Worm (Caenorhabditis elegans) whole organism, young adult: ENCODE measurements around the gene srlf-14.

Experiments used
- B0261.1 ChIP-seq: sonication (generic microtip); optimal IDR thresholded peaks from 2 replicates; lab custom pipeline; 2016; ENCODE audit warnings: mild to moderate bottlenecking, missing genetic modification characterization, moderate library complexity, missing compliant biosample characterization
- C06A6.2 ChIP-seq: fragments of 200-800 bp; sonication (Bioruptor generic); conservative IDR thresholded peaks from 2 replicates; pipeline ENCODE4 v1.3.6; 2022; ENCODE audit warnings: missing genetic modification characterization, missing compliant biosample characterization
- C17E4.6 ChIP-seq: fragments of 200-800 bp; sonication (Bioruptor generic); IDR thresholded peaks from 2 replicates; pipeline ENCODE4 v1.3.6; 2022; ENCODE audit warnings: missing genetic modification reagents, missing genetic modification characterization, missing compliant biosample characterization
- D2030.7 ChIP-seq: fragments of 200-800 bp; sonication (Bioruptor generic); IDR thresholded peaks from 2 replicates; pipeline ENCODE4 v1.3.6; 2022; ENCODE audit warnings: missing genetic modification reagents, missing genetic modification characterization, missing compliant biosample characterization
- F23B12.7 ChIP-seq: sonication (generic microtip); optimal IDR thresholded peaks from 2 replicates; lab custom pipeline; 2017; ENCODE audit warnings: missing genetic modification characterization, mild to moderate bottlenecking, missing compliant biosample characterization, antibody characterized with exemption, moderate library complexity; ENCODE audit not compliant: insufficient read depth
- F33H1.4 ChIP-seq: fragments of 200-800 bp; sonication (Bioruptor generic); IDR thresholded peaks from 2 replicates; pipeline ENCODE4 v1.3.6; 2022; ENCODE audit warnings: missing genetic modification reagents, missing genetic modification characterization, missing compliant biosample characterization
- K12H6.12 ChIP-seq: fragments of 200-800 bp; sonication (Bioruptor generic); optimal IDR thresholded peaks from 2 replicates; lab custom pipeline; 2018; ENCODE audit warnings: mild to moderate bottlenecking, missing genetic modification characterization, missing compliant biosample characterization
- T26A5.8 ChIP-seq: sonication (generic microtip); optimal IDR thresholded peaks from 2 replicates; lab custom pipeline; 2016; ENCODE audit warnings: missing genetic modification characterization, missing compliant biosample characterization
- aptf-2 ChIP-seq: fragments of 200-800 bp; sonication (Bioruptor generic); conservative IDR thresholded peaks from 2 replicates; pipeline ENCODE4 v1.3.6; 2022; ENCODE audit warnings: missing genetic modification reagents, missing genetic modification characterization, missing compliant biosample characterization
- attf-5 ChIP-seq: fragments of 200-800 bp; sonication (Bioruptor generic); optimal IDR thresholded peaks from 2 replicates; lab custom pipeline; 2018; ENCODE audit warnings: mild to moderate bottlenecking, missing genetic modification characterization, missing compliant biosample characterization
- cebp-1 ChIP-seq, 2 experiments: fragments of 200-800 bp in 1 of 2; sonication (Bioruptor generic) in 1 of 2; sonication (generic microtip) in 1 of 2; IDR thresholded peaks in 1 of 2; optimal IDR thresholded peaks in 1 of 2; 2 replicates each; pipeline versions ENCODE4 v1.3.6 to Lab custom; 2017 to 2022; ENCODE audit warnings: missing compliant biosample characterization in 2 of 2, missing genetic modification characterization in 2 of 2, mild to moderate bottlenecking in 1 of 2, missing genetic modification reagents in 1 of 2, moderate library complexity in 1 of 2
- ceh-100 ChIP-seq: fragments of 200-800 bp; sonication (Bioruptor generic); IDR thresholded peaks from 2 replicates; pipeline ENCODE4 v1.3.6; 2022; ENCODE audit warnings: missing genetic modification reagents, missing genetic modification characterization, missing compliant biosample characterization
- ceh-27 ChIP-seq: fragments of 200-800 bp; sonication (Bioruptor generic); optimal IDR thresholded peaks from 2 replicates; lab custom pipeline; 2018; ENCODE audit warnings: mild to moderate bottlenecking, missing genetic modification characterization, moderate library complexity, missing compliant biosample characterization
- ceh-58 ChIP-seq: fragments of 200-800 bp; sonication (Bioruptor generic); IDR thresholded peaks from 2 replicates; pipeline ENCODE4 v1.3.6; 2022; ENCODE audit warnings: missing genetic modification characterization, missing compliant biosample characterization
- dox-1 ChIP-seq: fragments of 200-800 bp; sonication (Bioruptor generic); IDR thresholded peaks from 2 replicates; pipeline ENCODE4 v1.3.6; 2022; ENCODE audit warnings: missing genetic modification reagents, missing genetic modification characterization, missing compliant biosample characterization
- gei-17 ChIP-seq: fragments of 200-800 bp; sonication (Bioruptor generic); optimal IDR thresholded peaks from 2 replicates; lab custom pipeline; 2018; ENCODE audit warnings: mild to moderate bottlenecking, missing genetic modification characterization, missing compliant biosample characterization
- him-1 ChIP-seq: sonication (generic microtip); optimal IDR thresholded peaks from 2 replicates; lab custom pipeline; 2016; ENCODE audit warnings: missing genotype, missing genetic modification reagents, missing genetic modification characterization, missing compliant biosample characterization
- hsf-1 ChIP-seq: fragments of 200-800 bp; sonication (Bioruptor generic); IDR thresholded peaks from 2 replicates; pipeline ENCODE4 v1.3.6; 2022; ENCODE audit warnings: missing genetic modification reagents, missing genetic modification characterization, missing compliant biosample characterization
- lag-1 ChIP-seq: fragments of 200-800 bp; sonication (Bioruptor generic); IDR thresholded peaks from 2 replicates; pipeline ENCODE4 v1.3.6; 2022; ENCODE audit warnings: missing genetic modification reagents, missing genetic modification characterization, missing compliant biosample characterization
- lin-35 ChIP-seq, 3 experiments: fragments of 150-350 bp in 2 of 3; sonication (generic microtip) in 1 of 3; optimal IDR thresholded peaks; 2 replicates each; lab custom pipeline; 2014 to 2018; ENCODE audit warnings: missing biosample characterization in 3 of 3, missing genetic modification characterization in 3 of 3, missing genetic modification reagents in 3 of 3
- lin-40 ChIP-seq: sonication (generic microtip); optimal IDR thresholded peaks from 2 replicates; lab custom pipeline; 2016; ENCODE audit warnings: missing genetic modification characterization, mild to moderate bottlenecking, missing compliant biosample characterization, missing genotype, missing genetic modification reagents
- lin-54 ChIP-seq: fragments of 200-800 bp; sonication (Bioruptor generic); optimal IDR thresholded peaks from 2 replicates; lab custom pipeline; 2018; ENCODE audit warnings: mild to moderate bottlenecking, missing genetic modification characterization, missing compliant biosample characterization
- lir-1 ChIP-seq: fragments of 200-800 bp; sonication (Bioruptor generic); conservative IDR thresholded peaks from 2 replicates; pipeline ENCODE4 v1.3.6; 2022; ENCODE audit warnings: missing genetic modification reagents, missing genetic modification characterization, missing compliant biosample characterization
- lsl-1 ChIP-seq: fragments of 200-800 bp; sonication (Bioruptor generic); optimal IDR thresholded peaks from 2 replicates; lab custom pipeline; 2018; ENCODE audit warnings: mild to moderate bottlenecking, missing genetic modification characterization, moderate library complexity, missing compliant biosample characterization
- madf-10 ChIP-seq: sonication (generic microtip); optimal IDR thresholded peaks from 2 replicates; lab custom pipeline; 2016; ENCODE audit warnings: mild to moderate bottlenecking, missing genetic modification characterization, missing compliant biosample characterization
- madf-8 ChIP-seq: fragments of 200-800 bp; sonication (Bioruptor generic); conservative IDR thresholded peaks from 2 replicates; pipeline ENCODE4 v1.3.6; 2022; ENCODE audit warnings: missing genetic modification reagents, missing genetic modification characterization, missing compliant biosample characterization
- mel-28 ChIP-seq: sonication (generic microtip); optimal IDR thresholded peaks from 2 replicates; lab custom pipeline; 2016; ENCODE audit warnings: borderline replicate concordance, mild to moderate bottlenecking, missing genetic modification characterization, missing compliant biosample characterization
- nfya-2 ChIP-seq: fragments of 200-800 bp; sonication (Bioruptor generic); IDR thresholded peaks from 2 replicates; pipeline ENCODE4 v1.3.6; 2022; ENCODE audit warnings: missing genetic modification reagents, missing genetic modification characterization, missing compliant biosample characterization
- nfyb-1 ChIP-seq: fragments of 200-800 bp; sonication (Bioruptor generic); IDR thresholded peaks from 2 replicates; pipeline ENCODE4 v1.3.6; 2022; ENCODE audit warnings: missing genetic modification reagents, missing genetic modification characterization, missing compliant biosample characterization
- nhr-120 ChIP-seq: fragments of 200-800 bp; sonication (Bioruptor generic); IDR thresholded peaks from 2 replicates; pipeline ENCODE4 v1.3.6; 2022; ENCODE audit warnings: missing genetic modification characterization, missing compliant biosample characterization
- nhr-27 ChIP-seq: fragments of 200-800 bp; sonication (Bioruptor generic); optimal IDR thresholded peaks from 2 replicates; lab custom pipeline; 2018; ENCODE audit warnings: mild to moderate bottlenecking, missing genetic modification characterization, moderate library complexity, missing compliant biosample characterization
- pha-4 ChIP-seq: fragments of 150-350 bp; sonication (generic microtip); optimal IDR thresholded peaks from 2 replicates; lab custom pipeline; 2014; ENCODE audit warnings: missing biosample characterization, missing genetic modification reagents, missing genetic modification characterization
- rcor-1 ChIP-seq: fragments of 200-800 bp; sonication (Bioruptor generic); IDR thresholded peaks from 2 replicates; pipeline ENCODE4 v1.3.6; 2022; ENCODE audit warnings: missing genetic modification reagents, missing genetic modification characterization, missing compliant biosample characterization
- snpc-1.3 ChIP-seq: sonication (generic microtip); optimal IDR thresholded peaks from 2 replicates; lab custom pipeline; 2017; ENCODE audit warnings: missing genetic modification characterization, mild to moderate bottlenecking, missing compliant biosample characterization, antibody characterized with exemption, moderate library complexity, missing genotype, missing genetic modification reagents; ENCODE audit not compliant: insufficient read depth
- snpc-3.4 ChIP-seq: sonication (generic microtip); optimal IDR thresholded peaks from 2 replicates; lab custom pipeline; 2017; ENCODE audit warnings: missing genetic modification characterization, mild to moderate bottlenecking, missing compliant biosample characterization, antibody characterized with exemption, moderate library complexity, missing genotype, missing genetic modification reagents
- snpc-4 ChIP-seq, 5 experiments: fragments of 150-350 bp in 1 of 5; sonication (generic microtip) in 4 of 5; optimal IDR thresholded peaks; 2 replicates each; lab custom pipeline; 2014 to 2018; ENCODE audit warnings: missing genetic modification characterization in 5 of 5, missing biosample characterization in 3 of 5, antibody characterized with exemption in 2 of 5, mild to moderate bottlenecking in 2 of 5, missing compliant biosample characterization in 2 of 5, missing genotype in 2 of 5, moderate library complexity in 2 of 5, missing genetic modification reagents in 1 of 5
- somi-1 ChIP-seq: fragments of 200-800 bp; sonication (Bioruptor generic); optimal IDR thresholded peaks from 2 replicates; lab custom pipeline; 2018; ENCODE audit warnings: mild to moderate bottlenecking, missing genetic modification characterization, missing compliant biosample characterization
- sptf-2 ChIP-seq: fragments of 200-800 bp; sonication (Bioruptor generic); optimal IDR thresholded peaks from 2 replicates; lab custom pipeline; 2018; ENCODE audit warnings: mild to moderate bottlenecking, missing genetic modification characterization, missing compliant biosample characterization
- tlf-1 ChIP-seq: fragments of 200-800 bp; sonication (Bioruptor generic); optimal IDR thresholded peaks from 2 replicates; lab custom pipeline; 2018; ENCODE audit warnings: mild to moderate bottlenecking, missing genetic modification characterization, missing compliant biosample characterization
- unc-62 ChIP-seq: fragments of 150-350 bp; optimal IDR thresholded peaks from 2 replicates; lab custom pipeline; 2014; ENCODE audit warnings: missing biosample characterization, missing genetic modification reagents, missing genetic modification characterization
- xnd-1 ChIP-seq: sonication (generic microtip); optimal IDR thresholded peaks from 2 replicates; lab custom pipeline; 2016; ENCODE audit warnings: missing genotype, missing genetic modification reagents, missing genetic modification characterization, missing compliant biosample characterization
- ztf-18 ChIP-seq: sonication (generic microtip); optimal IDR thresholded peaks from 2 replicates; lab custom pipeline; 2016; ENCODE audit warnings: missing genotype, mild to moderate bottlenecking, missing genetic modification characterization, missing compliant biosample characterization
- ztf-28 ChIP-seq: fragments of 200-800 bp; sonication (Bioruptor generic); IDR thresholded peaks from 2 replicates; pipeline ENCODE4 v1.3.6; 2022; ENCODE audit warnings: missing genetic modification reagents, missing genetic modification characterization, missing compliant biosample characterization
- ztf-3 ChIP-seq: fragments of 200-800 bp; sonication (Bioruptor generic); optimal IDR thresholded peaks from 2 replicates; lab custom pipeline; 2018; ENCODE audit warnings: mild to moderate bottlenecking, missing genetic modification characterization, missing compliant biosample characterization

The srlf-14 gene

ce11 chrIV:10894255-10894654 lies at the start of gene srlf-14:
srlf-14 (minus strand) TSS chrIV:10894355.
- no peak for TF ChIP-seq C06A6.2 (GFP tag; lab: Robert Waterston, UW)
- no peak for TF ChIP-seq aptf-2
- TF ChIP-seq hsf-1 (GFP tag; lab: Robert Waterston, UW): no peak

ce11 chrIV:10936906-10937540 lies 42.9 kb upstream of the srlf-14 start, which contains the start of gene fic-1:
fic-1 (plus strand) TSS chrIV:10937454.
- peak; percentile 87 for TF ChIP-seq F33H1.4 (GFP tag; lab: Robert Waterston, UW)
- peak; percentile 49 for TF ChIP-seq K12H6.12 (tag; lab: Kevin White, UChicago)
- peak; percentile 59 for TF ChIP-seq ztf-18 (tag; lab: Kevin White, UChicago)
- no peak for TF ChIP-seq nhr-27 (tag; lab: Kevin White, UChicago)
- peak; percentile 48 for TF ChIP-seq unc-62 (GFP tag; lab: Kevin White, UChicago)
- 0 out of 2 replicates have a peak, but pooled peaks have one; percentile 19 for TF ChIP-seq D2030.7 (GFP tag; lab: Robert Waterston, UW)
- TF ChIP-seq ztf-3 (GFP tag; lab: Kevin White, UChicago): no peak
- TF ChIP-seq lag-1 (GFP tag; lab: Robert Waterston, UW): no peak
- TF ChIP-seq nfyb-1 (GFP tag; lab: Robert Waterston, UW): 0 out of 2 replicates have a peak, but pooled peaks have one; percentile 41
- TF ChIP-seq F23B12.7 (tag; lab: Kevin White, UChicago): peak; percentile 21
- no peak for TF ChIP-seq mel-28
- peak; percentile 61 for TF ChIP-seq madf-8 (GFP tag; lab: Robert Waterston, UW)
- TF ChIP-seq ceh-100 (GFP tag; lab: Robert Waterston, UW): no peak
- TF ChIP-seq rcor-1 (GFP tag; lab: Robert Waterston, UW): peak; percentile 30; the same call in 1 of the 2 replicates
- no peak for TF ChIP-seq T26A5.8 (tag; lab: Kevin White, UChicago)
- peak; percentile 10 for TF ChIP-seq snpc-3.4
- TF ChIP-seq gei-17 (GFP tag; lab: Kevin White, UChicago): no peak
- no peak for TF ChIP-seq snpc-4 (GFP tag; optimal IDR thresholded peaks at IDR 0.05; lab: Kevin White, UChicago)
- TF ChIP-seq snpc-4 (tag; optimal IDR thresholded peaks at IDR 0.05; lab: Kevin White, UChicago): peak in 2 of 4 experiments; percentile 2 to 15
- TF ChIP-seq B0261.1 (tag; lab: Kevin White, UChicago): no peak
- peak; percentile 48; the same call in 1 of the 2 replicates for TF ChIP-seq cebp-1 (GFP tag; IDR thresholded peaks at IDR 0.05; lab: Robert Waterston, UW)
- peak; percentile 90 for TF ChIP-seq cebp-1 (tag; optimal IDR thresholded peaks at IDR 0.05; lab: Kevin White, UChicago)
- TF ChIP-seq xnd-1 (tag; lab: Kevin White, UChicago): peak; percentile 81
- TF ChIP-seq nhr-120 (GFP tag; lab: Robert Waterston, UW): no peak
- TF ChIP-seq attf-5 (GFP tag; lab: Kevin White, UChicago): peak; percentile 54
- TF ChIP-seq lin-40 (tag; lab: Kevin White, UChicago): no peak
- peak in 1 of 3 experiments; percentile 64 for TF ChIP-seq lin-35 (GFP tag; optimal IDR thresholded peaks at IDR 0.05; lab: Kevin White, UChicago)
- TF ChIP-seq lir-1 (GFP tag; lab: Robert Waterston, UW): no peak
- no peak for TF ChIP-seq somi-1 (GFP tag; lab: Kevin White, UChicago)
- peak; percentile 86 for TF ChIP-seq lsl-1
- TF ChIP-seq nfya-2 (GFP tag; lab: Robert Waterston, UW): no peak
- TF ChIP-seq dox-1: no peak
- no peak for TF ChIP-seq sptf-2
- no peak for TF ChIP-seq ceh-58 (GFP tag; lab: Robert Waterston, UW)
- TF ChIP-seq ztf-28 (GFP tag; lab: Robert Waterston, UW): no peak
- TF ChIP-seq pha-4 (tag; lab: Kevin White, UChicago): no peak
- peak; percentile 14 for TF ChIP-seq madf-10
- TF ChIP-seq him-1 (tag; lab: Kevin White, UChicago): no peak
- peak; percentile 31 for TF ChIP-seq ceh-27
- TF ChIP-seq snpc-1.3: no peak
- TF ChIP-seq lin-54: no peak
- no peak for TF ChIP-seq tlf-1 (GFP tag; lab: Kevin White, UChicago)
- TF ChIP-seq C17E4.6 (GFP tag; lab: Robert Waterston, UW): no peak
